Fruit fly (Drosophila melanogaster) whole organism, adult: ENCODE measurements around the gene CG11629.
A peak's percentile ranks its signal among the peaks of the same experiment; 100 is the strongest.

Experiments used
- CG11617 ChIP-seq: fragments of 200-800 bp; sonication (Bioruptor generic); optimal IDR thresholded peaks from 2 replicates; lab custom pipeline; 2017; ENCODE audit warnings: mild to moderate bottlenecking, missing biosample characterization, missing genetic modification reagents, missing genetic modification characterization
- CG12768 ChIP-seq: fragments of 200-800 bp; sonication (Bioruptor generic); optimal IDR thresholded peaks from 2 replicates; lab custom pipeline; 2017; ENCODE audit warnings: missing biosample characterization, missing genetic modification characterization, mild to moderate bottlenecking, moderate library complexity, missing genetic modification reagents
- CG14711 ChIP-seq: fragments of 200-800 bp; sonication (Bioruptor generic); optimal IDR thresholded peaks from 2 replicates; lab custom pipeline; 2018; ENCODE audit warnings: missing biosample characterization, mild to moderate bottlenecking, missing genetic modification characterization, moderate library complexity
- CG1620 ChIP-seq: fragments of 200-800 bp; sonication (Bioruptor generic); optimal IDR thresholded peaks from 2 replicates; lab custom pipeline; 2016; ENCODE audit warnings: missing biosample characterization, missing genetic modification characterization
- CG33017 ChIP-seq: fragments of 200-800 bp; sonication (Bioruptor generic); optimal IDR thresholded peaks from 2 replicates; lab custom pipeline; 2018; ENCODE audit warnings: missing biosample characterization, mild to moderate bottlenecking, missing genetic modification characterization, moderate library complexity
- CG5204 ChIP-seq: fragments of 200-800 bp; sonication (Bioruptor generic); optimal IDR thresholded peaks from 2 replicates; lab custom pipeline; 2016; ENCODE audit warnings: missing biosample characterization, missing genetic modification characterization
- CG7045 ChIP-seq: fragments of 200-800 bp; sonication (Bioruptor generic); optimal IDR thresholded peaks from 2 replicates; lab custom pipeline; 2017; ENCODE audit warnings: missing biosample characterization, mild to moderate bottlenecking, missing genetic modification characterization
- CG7101 ChIP-seq: fragments of 200-800 bp; sonication (Bioruptor generic); optimal IDR thresholded peaks from 2 replicates; lab custom pipeline; 2018; ENCODE audit warnings: missing biosample characterization, mild to moderate bottlenecking, missing genetic modification characterization, moderate library complexity
- Clk ChIP-seq: fragments of 200-800 bp; sonication (Bioruptor generic); optimal IDR thresholded peaks from 2 replicates; lab custom pipeline; 2017; ENCODE audit warnings: missing biosample characterization, missing genetic modification characterization
- Crg-1 ChIP-seq: fragments of 200-800 bp; sonication (Bioruptor generic); optimal IDR thresholded peaks from 2 replicates; lab custom pipeline; 2016; ENCODE audit warnings: missing biosample characterization, missing genetic modification characterization
- Hr96 ChIP-seq: fragments of 200-800 bp; sonication (Bioruptor generic); optimal IDR thresholded peaks from 2 replicates; lab custom pipeline; 2016; ENCODE audit warnings: missing biosample characterization, missing genetic modification characterization
- Mnt ChIP-seq: fragments of 200-800 bp; sonication (Bioruptor generic); optimal IDR thresholded peaks from 2 replicates; lab custom pipeline; 2016; ENCODE audit warnings: missing biosample characterization, mild to moderate bottlenecking, missing genetic modification characterization
- bab1 ChIP-seq: fragments of 200-800 bp; sonication (Bioruptor generic); optimal IDR thresholded peaks from 3 replicates; lab custom pipeline; 2019; ENCODE audit warnings: missing biosample characterization, mild to moderate bottlenecking, missing genetic modification characterization, moderate library complexity
- cic ChIP-seq: fragments of 200-800 bp; sonication (Bioruptor generic); optimal IDR thresholded peaks from 2 replicates; lab custom pipeline; 2017; ENCODE audit warnings: missing biosample characterization, mild to moderate bottlenecking, missing genetic modification characterization, moderate library complexity
- cnc ChIP-seq, 2 experiments: fragments of >200 bp; optimal IDR thresholded peaks; 2 replicates each; lab custom pipeline; 2017
- kay ChIP-seq: fragments of 200-800 bp; sonication (Bioruptor generic); peaks from one replicate; lab custom pipeline; 2016; ENCODE audit warnings: missing biosample characterization, missing genetic modification characterization, borderline replicate concordance
- ovo ChIP-seq: fragments of 200-800 bp; sonication (Bioruptor generic); optimal IDR thresholded peaks from 2 replicates; lab custom pipeline; 2016; ENCODE audit warnings: missing biosample characterization, missing genetic modification characterization
- pad ChIP-seq: fragments of 200-800 bp; sonication (Bioruptor generic); optimal IDR thresholded peaks from 3 replicates; lab custom pipeline; 2017; ENCODE audit warnings: missing biosample characterization, missing genetic modification characterization, mild to moderate bottlenecking, moderate library complexity, missing genetic modification reagents
- tj ChIP-seq: fragments of 200-800 bp; sonication (Bioruptor generic); optimal IDR thresholded peaks from 3 replicates; lab custom pipeline; 2017; ENCODE audit warnings: missing biosample characterization, mild to moderate bottlenecking, missing genetic modification characterization, moderate library complexity
- toe ChIP-seq: fragments of 200-800 bp; sonication (Bioruptor generic); optimal IDR thresholded peaks from 2 replicates; lab custom pipeline; 2016; ENCODE audit warnings: missing biosample characterization, missing genetic modification characterization

CG11629 gene

DNA sequence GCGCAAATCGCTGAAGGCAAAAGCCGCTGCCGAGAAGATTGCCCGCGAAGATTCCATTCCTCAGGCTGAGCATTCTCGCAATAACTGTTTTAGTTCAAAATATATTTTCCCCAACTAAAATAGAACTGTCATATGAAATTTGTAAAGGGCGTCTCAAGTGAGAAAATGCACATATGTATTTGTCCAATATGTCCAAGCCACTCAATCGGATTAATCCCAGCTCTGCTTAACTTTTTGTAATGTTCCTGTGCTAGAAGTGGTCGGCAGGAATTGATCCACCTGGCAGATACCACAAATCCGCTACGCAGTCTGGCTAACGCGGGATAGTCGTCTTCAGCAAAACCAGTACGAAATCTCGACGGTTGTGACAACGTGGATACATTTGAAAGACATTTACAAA is at the start of gene CG11629:
CG11629 (minus strand) TSS at position 101 of the 400 bp plus-strand sequence.
- TF ChIP-seq CG12768 (GFP tag; lab: Kevin White, UChicago) (no peak), bab1 (GFP tag; lab: Kevin White, UChicago) (no peak), Crg-1 (GFP tag; lab: Kevin White, UChicago) (no peak), CG14711 (tag; lab: Kevin White, UChicago) (no peak), CG5204 (GFP tag; lab: Kevin White, UChicago) (no peak), CG7045 (GFP tag; lab: Kevin White, UChicago) (no peak), pad (GFP tag; lab: Kevin White, UChicago) (no peak), ovo (GFP tag; lab: Kevin White, UChicago) (no peak), tj (GFP tag; lab: Kevin White, UChicago) (no peak), toe (no peak), cnc (optimal IDR thresholded peaks at IDR 0.05; lab: Kevin White, UChicago) (no peak), CG33017 (no peak), kay (no peak), Clk (no peak), CG1620 (GFP tag; lab: Kevin White, UChicago) (no peak)

DNA sequence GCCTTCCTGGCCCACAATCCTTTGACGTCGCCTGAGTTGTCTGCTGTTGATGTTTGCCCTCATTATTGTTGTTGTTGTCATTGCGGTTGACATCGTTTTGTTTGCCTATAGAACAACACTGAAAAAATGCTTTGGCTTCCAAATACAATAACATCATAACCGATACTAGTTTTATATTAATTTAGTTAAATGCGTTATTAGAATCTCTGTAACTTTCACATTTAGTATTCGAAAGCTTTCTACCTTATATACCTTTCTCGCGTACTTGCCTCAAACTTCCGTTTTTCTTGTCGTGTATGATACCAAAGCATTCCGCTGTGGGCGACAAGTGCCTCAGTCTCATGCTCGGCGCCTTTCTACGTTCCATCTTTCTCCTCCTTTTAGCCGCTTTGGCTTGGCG is 35.4 kb upstream of the CG11629 start:
- TF ChIP-seq tj (GFP tag; lab: Kevin White, UChicago), result no peak
- no peak for TF ChIP-seq Mnt (GFP tag; lab: Kevin White, UChicago)
- TF ChIP-seq CG14711 (tag; lab: Kevin White, UChicago), result no peak
- no peak for TF ChIP-seq ovo (GFP tag; lab: Kevin White, UChicago)
- TF ChIP-seq CG5204 (GFP tag; lab: Kevin White, UChicago), result no peak
- TF ChIP-seq CG33017, result no peak
- TF ChIP-seq pad (GFP tag; lab: Kevin White, UChicago), result no peak
- TF ChIP-seq cic (GFP tag; lab: Kevin White, UChicago), result no peak
- no peak for TF ChIP-seq CG12768 (GFP tag; lab: Kevin White, UChicago)
- no peak for TF ChIP-seq CG7101 (tag; lab: Kevin White, UChicago)
- TF ChIP-seq CG11617 (GFP tag; lab: Kevin White, UChicago), result no peak
- no peak for TF ChIP-seq toe
- no peak for TF ChIP-seq bab1 (GFP tag; lab: Kevin White, UChicago)
- no peak for TF ChIP-seq Hr96 (GFP tag; lab: Kevin White, UChicago)
- TF ChIP-seq Clk, result no peak
- TF ChIP-seq kay, result no peak
- no peak for TF ChIP-seq cnc (optimal IDR thresholded peaks at IDR 0.05; lab: Kevin White, UChicago)
- no peak for TF ChIP-seq CG7045 (GFP tag; lab: Kevin White, UChicago)

DNA sequence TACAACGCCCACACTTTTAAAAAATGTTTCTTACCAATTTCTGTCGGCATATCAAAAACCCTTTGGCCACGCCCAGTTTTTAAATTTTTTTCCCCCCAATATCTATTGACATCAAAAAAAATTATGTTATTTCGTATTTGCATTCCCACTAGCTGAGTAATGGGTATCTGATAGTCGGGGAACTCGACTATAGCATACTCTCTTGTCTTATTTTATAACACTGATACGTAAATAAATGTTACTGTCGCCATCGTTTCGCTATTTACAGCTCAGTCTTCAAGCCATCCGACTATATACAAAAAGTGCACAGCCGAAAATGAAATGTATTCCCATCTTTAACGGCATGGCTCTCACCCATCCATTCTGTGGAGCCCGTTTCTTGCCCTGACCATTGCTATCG is 25.2 kb upstream of the CG11629 start:
- TF ChIP-seq CG5204 (GFP tag; lab: Kevin White, UChicago) (no peak), Clk (no peak), pad (GFP tag; lab: Kevin White, UChicago) (no peak), CG14711 (tag; lab: Kevin White, UChicago) (no peak), CG7101 (tag; lab: Kevin White, UChicago) (no peak), CG7045 (GFP tag; lab: Kevin White, UChicago) (no peak), Hr96 (GFP tag; lab: Kevin White, UChicago) (no peak), CG12768 (GFP tag; lab: Kevin White, UChicago) (no peak)

DNA sequence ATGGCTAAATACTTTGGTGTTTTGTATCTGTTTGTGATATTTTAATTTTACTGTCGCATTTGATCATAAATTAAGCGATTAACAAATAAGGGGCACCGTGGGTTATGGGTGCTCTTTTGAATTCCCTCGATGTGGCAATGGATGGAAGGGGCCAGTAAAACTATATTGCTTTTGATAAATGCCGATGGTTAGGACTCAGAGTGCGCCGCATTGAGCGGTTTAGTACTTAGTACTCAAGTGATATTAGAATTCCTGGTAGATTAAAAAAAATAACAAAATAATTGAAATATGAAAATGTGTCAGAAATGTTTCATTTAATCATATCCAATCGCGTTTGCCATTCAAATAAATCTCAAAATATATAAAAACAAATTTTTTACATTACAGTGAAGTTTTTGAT is 17.9 kb upstream of the CG11629 start, which contains the start of gene CG11634:
CG11634 (plus strand) TSS at position 301 of the 400 bp plus-strand sequence.
- no peak for TF ChIP-seq CG12768 (GFP tag; lab: Kevin White, UChicago)
- TF ChIP-seq toe, result no peak
- TF ChIP-seq Crg-1 (GFP tag; lab: Kevin White, UChicago), result no peak
- TF ChIP-seq CG33017, result no peak
- no peak for TF ChIP-seq CG11617 (GFP tag; lab: Kevin White, UChicago)
- TF ChIP-seq ovo (GFP tag; lab: Kevin White, UChicago), result no peak
- no peak for TF ChIP-seq CG1620 (GFP tag; lab: Kevin White, UChicago)
- TF ChIP-seq CG7045 (GFP tag; lab: Kevin White, UChicago), result no peak

DNA sequence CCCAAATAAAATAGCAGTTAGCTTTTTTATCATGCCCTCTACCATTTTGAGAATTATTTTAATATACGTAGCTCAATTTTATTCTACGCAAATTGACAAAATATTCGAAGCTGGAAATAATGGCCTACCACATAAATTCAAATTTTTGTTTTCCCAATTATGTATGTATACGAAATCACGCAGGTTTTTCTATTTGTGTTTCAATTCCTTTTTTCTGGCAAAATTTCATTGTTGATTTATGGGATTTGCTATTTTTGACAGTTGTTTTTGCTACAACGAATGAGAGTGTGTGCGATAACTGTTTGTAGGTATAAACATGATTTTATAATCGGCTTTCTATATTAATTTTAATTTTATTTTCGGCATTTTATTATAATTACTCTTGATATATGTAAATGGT is 17.2 kb upstream of the CG11629 start, which contains the start of gene CG31600:
CG31600 (minus strand) TSS at position 101 of the 400 bp plus-strand sequence.
- TF ChIP-seq bab1 (GFP tag; lab: Kevin White, UChicago) (no peak), CG7101 (tag; lab: Kevin White, UChicago) (no peak), kay (peak; percentile 56), tj (GFP tag; lab: Kevin White, UChicago) (no peak), CG14711 (tag; lab: Kevin White, UChicago) (no peak), Mnt (GFP tag; lab: Kevin White, UChicago) (no peak), CG5204 (GFP tag; lab: Kevin White, UChicago) (no peak), ovo (GFP tag; lab: Kevin White, UChicago) (no peak), CG12768 (GFP tag; lab: Kevin White, UChicago) (no peak)

DNA sequence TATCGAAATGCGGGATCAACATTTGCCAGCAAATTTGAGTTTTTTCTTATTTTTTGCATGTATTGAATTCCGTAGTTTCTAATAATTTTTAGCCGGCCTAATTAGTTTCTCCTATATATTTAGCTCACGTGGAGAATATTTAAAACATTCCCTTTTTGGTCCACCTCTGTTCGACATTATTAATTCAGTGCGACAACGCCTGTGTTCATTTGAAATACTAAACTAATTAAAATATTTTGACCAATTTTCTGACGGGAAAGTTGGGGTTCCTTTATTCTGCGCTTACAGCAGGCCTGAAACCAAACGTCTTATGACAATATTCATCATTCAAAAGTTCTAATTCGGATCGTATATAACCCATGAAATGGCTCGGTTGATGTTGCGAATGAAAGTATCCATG is 7.9 kb upstream of the CG11629 start, which contains the start of gene CG1428:
CG1428 (plus strand) TSS at position 301 of the 400 bp plus-strand sequence.
- no peak for TF ChIP-seq CG7101 (tag; lab: Kevin White, UChicago)

DNA sequence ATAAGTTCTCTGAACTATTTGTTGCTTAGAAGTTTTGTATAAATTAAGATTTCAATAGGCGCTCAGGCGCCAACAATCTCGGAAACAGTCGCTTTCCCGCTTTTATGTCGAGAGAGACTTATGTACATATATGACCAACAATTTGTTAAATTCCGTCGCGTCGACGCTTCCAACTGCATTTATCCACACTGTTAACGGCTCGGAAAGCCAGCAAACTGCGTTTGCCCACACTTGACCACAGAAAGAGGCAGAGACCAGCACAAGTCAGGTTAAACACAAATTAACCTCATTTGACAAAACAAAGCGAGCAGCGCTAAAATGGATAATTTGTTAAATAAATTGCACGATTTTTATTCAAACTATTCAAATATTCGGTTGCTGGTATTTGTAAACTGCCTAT is 7.0 kb upstream of the CG11629 start:
- TF ChIP-seq toe (no peak), Crg-1 (GFP tag; lab: Kevin White, UChicago) (no peak), CG7101 (tag; lab: Kevin White, UChicago) (no peak), tj (GFP tag; lab: Kevin White, UChicago) (no peak), cic (GFP tag; lab: Kevin White, UChicago) (no peak), kay (no peak)
